Worm (Caenorhabditis elegans) whole organism, young adult: ENCODE data around the gene osgn-1.

Source experiments
- F52B5.7 ChIP-seq: sonication (generic microtip); optimal IDR thresholded peaks from 2 replicates; lab custom pipeline; 2016; ENCODE audit warnings: mild to moderate bottlenecking, missing genetic modification characterization, missing compliant biosample characterization
- K11D2.4 ChIP-seq: fragments of 200-800 bp; sonication (Bioruptor generic); IDR thresholded peaks from 2 replicates; pipeline ENCODE4 v1.3.6; 2022; ENCODE audit warnings: missing genetic modification reagents, missing genetic modification characterization, missing compliant biosample characterization
- ama-1 ChIP-seq, 3 experiments: fragments of 150-350 bp in 1 of 3; sonication (generic microtip) in 2 of 3; optimal IDR thresholded peaks; 2 replicates each; lab custom pipeline; 2014 to 2018; ENCODE audit warnings: missing biosample characterization in 2 of 3, missing genetic modification characterization in 2 of 3, missing genetic modification reagents in 2 of 3
- nhr-80 ChIP-seq: sonication (generic microtip); optimal IDR thresholded peaks from 2 replicates; lab custom pipeline; 2016; ENCODE audit warnings: missing genetic modification characterization, missing compliant biosample characterization
- pbrm-1 ChIP-seq: fragments of 200-800 bp; sonication (Bioruptor generic); IDR thresholded peaks from 2 replicates; pipeline ENCODE4 v1.3.6; 2022; ENCODE audit warnings: missing genetic modification reagents, missing genetic modification characterization, missing compliant biosample characterization
- ztf-18 ChIP-seq: sonication (generic microtip); optimal IDR thresholded peaks from 2 replicates; lab custom pipeline; 2016; ENCODE audit warnings: missing genotype, mild to moderate bottlenecking, missing genetic modification characterization, missing compliant biosample characterization

ce11 chrIV:4247334-4247733, 40.1 kb downstream of the osgn-1 start:
- no peak for TF ChIP-seq K11D2.4 (GFP tag; lab: Robert Waterston, UW)
- TF ChIP-seq F52B5.7 (tag; lab: Kevin White, UChicago): no peak
- TF ChIP-seq pbrm-1: no peak
- TF ChIP-seq ama-1 (optimal IDR thresholded peaks at IDR 0.05; lab: Kevin White, UChicago): no peak
- TF ChIP-seq ama-1 (GFP tag; optimal IDR thresholded peaks at IDR 0.05; lab: Kevin White, UChicago): no peak
- TF ChIP-seq nhr-80 (tag; lab: Kevin White, UChicago): no peak
- no peak for TF ChIP-seq ztf-18
